Worm (Caenorhabditis elegans): ENCODE results near the gene cdkl-1.
"Not testable (repeated sequence)": the region's sequence is repeated elsewhere in the genome, so short reads cannot be mapped to it uniquely, and the experiment has no call there.

The cdkl-1 gene

ce11 chrV:11109647-11110046 is 10.9 kb downstream of the cdkl-1 start, which contains the start of gene Y42A5A.5:
TSS of gene Y42A5A.5 (minus strand) at chrV:11109747.
- not testable (repeated sequence) for TF ChIP-seq sox-4 (tag; optimal IDR thresholded peaks at IDR 0.05); sox-2 (GFP tag; IDR thresholded peaks at IDR 0.05); tbx-7 (tag; optimal IDR thresholded peaks at IDR 0.05)

- TF ChIP-seq pax-1 (tag; optimal IDR thresholded peaks at IDR 0.05) (peak; percentile 63), ceh-14 (tag; optimal IDR thresholded peaks at IDR 0.05) (peak; percentile 91), pat-9 (tag; optimal IDR thresholded peaks at IDR 0.05) (peak; percentile 75), dmd-4 (tag; optimal IDR thresholded peaks at IDR 0.05; ENCODE audit: borderline replicate concordance) (peak; percentile 32), K09A11.1 (tag; optimal IDR thresholded peaks at IDR 0.05; ENCODE audit: insufficient read depth) (peak; percentile 87), mec-3 (tag; optimal IDR thresholded peaks at IDR 0.05; ENCODE audit: borderline replicate concordance) (no peak), eyg-1 (tag; optimal IDR thresholded peaks at IDR 0.05) (no peak), sox-4 (tag; optimal IDR thresholded peaks at IDR 0.05) (peak; percentile 72), ceh-2 (tag; optimal IDR thresholded peaks at IDR 0.05) (peak; percentile 65), pag-3 (tag; optimal IDR thresholded peaks at IDR 0.05; ENCODE audit: borderline replicate concordance) (no peak), ztf-16 (tag; optimal IDR thresholded peaks at IDR 0.05) (peak; percentile 63), odd-2 (tag; optimal IDR thresholded peaks at IDR 0.05) (peak; percentile 68), nfya-1 (tag; optimal IDR thresholded peaks at IDR 0.05) (peak; percentile 73), ceh-18 (tag; optimal IDR thresholded peaks at IDR 0.05) (peak; percentile 52), Y22D7AL.16 (tag; optimal IDR thresholded peaks at IDR 0.05) (peak; percentile 52), ttx-3 (tag; optimal IDR thresholded peaks at IDR 0.05) (peak; percentile 81), unc-3 (GFP tag; conservative IDR thresholded peaks at IDR 0.05) (no peak), unc-3 (tag; optimal IDR thresholded peaks at IDR 0.05) (peak; percentile 68), syd-9 (tag; optimal IDR thresholded peaks at IDR 0.05) (peak; percentile 73), T23F11.4 (GFP tag; optimal IDR thresholded peaks at IDR 0.05) (peak; percentile 71), pha-4 (tag; optimal IDR thresholded peaks at IDR 0.05) (no peak), ceh-22 (tag; optimal IDR thresholded peaks at IDR 0.05) (no peak), elt-2 (tag; optimal IDR thresholded peaks at IDR 0.05) (peak; percentile 90), ceh-31 (tag; optimal IDR thresholded peaks at IDR 0.05) (peak; percentile 70), tbx-2 (tag; optimal IDR thresholded peaks at IDR 0.05) (peak; percentile 88), ceh-48 (tag; optimal IDR thresholded peaks at IDR 0.05) (peak; percentile 51), hlh-6 (tag; optimal IDR thresholded peaks at IDR 0.05) (peak; percentile 72), nhr-232 (tag; optimal IDR thresholded peaks at IDR 0.05) (peak; percentile 62), ceh-6 (GFP tag; optimal IDR thresholded peaks at IDR 0.05) (peak; percentile 64), gmeb-2 (tag; optimal IDR thresholded peaks at IDR 0.05) (peak; percentile 69), ceh-30 (tag; optimal IDR thresholded peaks at IDR 0.05) (no peak), ahr-1 (tag; optimal IDR thresholded peaks at IDR 0.05) (peak; percentile 57), che-1 (tag; optimal IDR thresholded peaks at IDR 0.05) (peak; percentile 65), pqm-1 (tag; optimal IDR thresholded peaks at IDR 0.05) (no peak), fkh-6 (tag; optimal IDR thresholded peaks at IDR 0.05) (peak; percentile 73), K02D7.2 (tag; optimal IDR thresholded peaks at IDR 0.05) (peak; percentile 73), C38D4.7 (GFP tag; optimal IDR thresholded peaks at IDR 0.05) (peak; percentile 71), ref-2 (tag; optimal IDR thresholded peaks at IDR 0.05) (peak; percentile 84), fkh-10 (GFP tag; optimal IDR thresholded peaks at IDR 0.05) (no peak), hlh-15 (tag; optimal IDR thresholded peaks at IDR 0.05) (peak; percentile 75), sox-2 (GFP tag; IDR thresholded peaks at IDR 0.05) (peak; percentile 45; the same call in 1 of the 2 replicates), dve-1 (tag; optimal IDR thresholded peaks at IDR 0.05) (no peak), sdc-2 (tag; optimal IDR thresholded peaks at IDR 0.05) (peak; percentile 60), elt-4 (tag; optimal IDR thresholded peaks at IDR 0.05) (no peak), hlh-30 (tag; optimal IDR thresholded peaks at IDR 0.05; ENCODE audit: insufficient read depth) (peak; percentile 49), F13H6.1 (tag; optimal IDR thresholded peaks at IDR 0.05) (peak; percentile 63), unc-42 (tag; optimal IDR thresholded peaks at IDR 0.05) (no peak), C08G9.2 (tag; optimal IDR thresholded peaks at IDR 0.05) (peak; percentile 62), pros-1 (tag; optimal IDR thresholded peaks at IDR 0.05) (no peak)
These were observed 14.4 kb downstream of the cdkl-1 start, which contains the start of gene erfa-3 for ce11 chrV:11113041-11113574. TSS of gene erfa-3 (minus strand) at chrV:11113091.
